Fruit fly (Drosophila melanogaster) whole organism, embryonic: ENCODE data around the gene CG13894.

Source experiments
- Atf-2 ChIP-seq: fragments of 200-800 bp; sonication (Bioruptor generic); optimal IDR thresholded peaks from 2 replicates; lab custom pipeline; 2016; ENCODE audit warnings: missing biosample characterization, missing genetic modification characterization
- Blimp-1 ChIP-seq: fragments of 200-800 bp; sonication (Bioruptor generic); optimal IDR thresholded peaks from 3 replicates; lab custom pipeline; 2018; ENCODE audit warnings: missing biosample characterization, missing genetic modification characterization, mild to moderate bottlenecking, moderate library complexity, missing genetic modification reagents
- CG10209 ChIP-seq: fragments of 200-800 bp; sonication (Bioruptor generic); optimal IDR thresholded peaks from 3 replicates; lab custom pipeline; 2017; ENCODE audit warnings: missing biosample characterization, mild to moderate bottlenecking, missing genetic modification characterization, missing genetic modification reagents
- CG10274 ChIP-seq: fragments of 200-800 bp; sonication (Bioruptor generic); optimal IDR thresholded peaks from 3 replicates; lab custom pipeline; 2017; ENCODE audit warnings: missing biosample characterization, mild to moderate bottlenecking, missing genetic modification characterization
- CG11093 ChIP-seq: fragments of 200-800 bp; sonication (Bioruptor generic); IDR thresholded peaks from 3 replicates; pipeline ENCODE4 v1.3.6; 2022; ENCODE audit warnings: missing biosample characterization, missing genetic modification characterization
- CG12071 ChIP-seq: fragments of 200-800 bp; sonication (Bioruptor generic); optimal IDR thresholded peaks from 3 replicates; lab custom pipeline; 2018; ENCODE audit warnings: missing biosample characterization, mild to moderate bottlenecking, missing genetic modification characterization
- CG1233 ChIP-seq: fragments of 200-800 bp; sonication (Bioruptor generic); optimal IDR thresholded peaks from 4 replicates; lab custom pipeline; 2018; ENCODE audit warnings: missing biosample characterization, mild to moderate bottlenecking, missing genetic modification characterization
- CG12769 ChIP-seq: fragments of 200-800 bp; sonication (Bioruptor generic); optimal IDR thresholded peaks from 2 replicates; lab custom pipeline; 2019; ENCODE audit warnings: missing biosample characterization, mild to moderate bottlenecking, missing genetic modification characterization, moderate library complexity
- CG1647 ChIP-seq: fragments of 200-800 bp; sonication (Bioruptor generic); optimal IDR thresholded peaks from 3 replicates; lab custom pipeline; 2016; ENCODE audit warnings: missing biosample characterization, missing genetic modification characterization
- CG17361 ChIP-seq: fragments of 200-800 bp; sonication (Bioruptor generic); IDR thresholded peaks from 3 replicates; pipeline ENCODE4 v1.3.6; 2022; ENCODE audit warnings: missing biosample characterization, missing genetic modification characterization
- CG2116 ChIP-seq: fragments of 200-800 bp; sonication (Bioruptor generic); optimal IDR thresholded peaks from 3 replicates; lab custom pipeline; 2018; ENCODE audit warnings: missing biosample characterization, mild to moderate bottlenecking, missing genetic modification characterization
- CG2202 ChIP-seq: fragments of 200-800 bp; sonication (Bioruptor generic); optimal IDR thresholded peaks from 2 replicates; lab custom pipeline; 2018; ENCODE audit warnings: missing biosample characterization, mild to moderate bottlenecking, missing genetic modification characterization
- CG3281 ChIP-seq: fragments of 200-800 bp; sonication (Bioruptor generic); optimal IDR thresholded peaks from 3 replicates; lab custom pipeline; 2017; ENCODE audit warnings: missing biosample characterization, mild to moderate bottlenecking, missing genetic modification characterization
- CG3838 ChIP-seq: fragments of 200-800 bp; sonication (Bioruptor generic); optimal IDR thresholded peaks from 3 replicates; lab custom pipeline; 2016; ENCODE audit warnings: missing biosample characterization, missing genetic modification characterization
- CG4282 ChIP-seq: fragments of 200-800 bp; sonication (Bioruptor generic); optimal IDR thresholded peaks from 2 replicates; lab custom pipeline; 2016; ENCODE audit warnings: missing biosample characterization, missing genetic modification characterization
- CG43689 ChIP-seq: fragments of 200-800 bp; sonication (Bioruptor generic); IDR thresholded peaks from 2 replicates; pipeline ENCODE4 v1.3.6; 2022; ENCODE audit warnings: missing biosample characterization, missing genetic modification characterization
- CG5245 ChIP-seq: fragments of 200-800 bp; sonication (Bioruptor generic); optimal IDR thresholded peaks from 3 replicates; lab custom pipeline; 2016; ENCODE audit warnings: missing biosample characterization, missing genetic modification characterization
- CG7271 ChIP-seq: fragments of 200-800 bp; sonication (Bioruptor generic); optimal IDR thresholded peaks from 2 replicates; lab custom pipeline; 2018; ENCODE audit warnings: missing biosample characterization, mild to moderate bottlenecking, missing genetic modification characterization, moderate library complexity
- CG9876 ChIP-seq: fragments of 200-800 bp; sonication (Bioruptor generic); optimal IDR thresholded peaks from 2 replicates; lab custom pipeline; 2016; ENCODE audit warnings: missing biosample characterization, missing genetic modification characterization
- Dll ChIP-seq: fragments of 200-800 bp; sonication (Bioruptor generic); IDR thresholded peaks from 4 replicates; pipeline ENCODE4 v1.3.6; 2022; ENCODE audit warnings: missing biosample characterization, missing genetic modification characterization; ENCODE audit not compliant: partially characterized antibody
- Doc2 ChIP-seq: fragments of 200-800 bp; sonication (Bioruptor generic); IDR thresholded peaks from 2 replicates; pipeline ENCODE4 v1.3.6; 2022; ENCODE audit warnings: missing biosample characterization, missing genetic modification characterization
- Hey ChIP-seq: fragments of 200-800 bp; sonication (Bioruptor generic); optimal IDR thresholded peaks from 3 replicates; lab custom pipeline; 2018; ENCODE audit warnings: missing biosample characterization, mild to moderate bottlenecking, missing genetic modification characterization
- MESR4 ChIP-seq: fragments of 200-800 bp; sonication (Bioruptor generic); optimal IDR thresholded peaks from 2 replicates; lab custom pipeline; 2018; ENCODE audit warnings: missing biosample characterization, mild to moderate bottlenecking, missing genetic modification characterization, moderate library complexity
- Myb ChIP-seq: fragments of 200-800 bp; sonication (Bioruptor generic); optimal IDR thresholded peaks from 2 replicates; lab custom pipeline; 2016; ENCODE audit warnings: missing biosample characterization, missing genetic modification characterization
- NfI ChIP-seq: fragments of 200-800 bp; sonication (Bioruptor generic); optimal IDR thresholded peaks from 3 replicates; lab custom pipeline; 2018; ENCODE audit warnings: missing biosample characterization, mild to moderate bottlenecking, missing genetic modification characterization, moderate library complexity
- Pdp1 ChIP-seq, 2 experiments: fragments of 200-800 bp; sonication (Bioruptor generic); optimal IDR thresholded peaks; 3 replicates each; lab custom pipeline; 2016; ENCODE audit warnings: missing biosample characterization in 2 of 2, missing genetic modification characterization in 2 of 2, mild to moderate bottlenecking in 1 of 2, moderate library complexity in 1 of 2
- Poxn ChIP-seq: fragments of 200-800 bp; sonication (Bioruptor generic); IDR thresholded peaks from 2 replicates; pipeline ENCODE4 v1.3.6; 2022; ENCODE audit warnings: missing biosample characterization, missing genetic modification characterization
- Scr ChIP-seq: fragments of 200-800 bp; sonication (Bioruptor generic); IDR thresholded peaks from 2 replicates; pipeline ENCODE4 v1.3.6; 2022; ENCODE audit warnings: missing biosample characterization, missing genetic modification characterization; ENCODE audit not compliant: partially characterized antibody
- Side ChIP-seq: fragments of 200-800 bp; sonication (Bioruptor generic); optimal IDR thresholded peaks from 2 replicates; lab custom pipeline; 2016; ENCODE audit warnings: missing biosample characterization, missing genetic modification characterization
- Sry-β ChIP-seq: fragments of 200-800 bp; sonication (Bioruptor generic); optimal IDR thresholded peaks from 2 replicates; lab custom pipeline; 2018; ENCODE audit warnings: missing biosample characterization, mild to moderate bottlenecking, missing genetic modification characterization, moderate library complexity
- ase ChIP-seq: fragments of 200-800 bp; sonication (Bioruptor generic); IDR thresholded peaks from 3 replicates; pipeline ENCODE4 v1.3.6; 2022; ENCODE audit warnings: missing biosample characterization, missing genetic modification characterization
- az2 ChIP-seq: fragments of 200-800 bp; sonication (Bioruptor generic); optimal IDR thresholded peaks from 3 replicates; lab custom pipeline; 2016; ENCODE audit warnings: missing biosample characterization, missing genetic modification characterization
- cad ChIP-seq: fragments of >200 bp; optimal IDR thresholded peaks from 2 replicates; lab custom pipeline; 2017; ENCODE audit warnings: missing biosample characterization, missing genetic modification characterization
- crc ChIP-seq: fragments of 200-800 bp; sonication (Bioruptor generic); optimal IDR thresholded peaks from 2 replicates; lab custom pipeline; 2016; ENCODE audit warnings: missing biosample characterization, missing genetic modification characterization
- fd102C ChIP-seq: fragments of 200-800 bp; sonication (Bioruptor generic); optimal IDR thresholded peaks from 2 replicates; lab custom pipeline; 2018; ENCODE audit warnings: missing biosample characterization, mild to moderate bottlenecking, missing genetic modification characterization, moderate library complexity
- fd64A ChIP-seq: fragments of 200-800 bp; sonication (Bioruptor generic); optimal IDR thresholded peaks from 3 replicates; lab custom pipeline; 2018; ENCODE audit warnings: missing biosample characterization, mild to moderate bottlenecking, missing genetic modification characterization
- fd96Cb ChIP-seq: fragments of 200-800 bp; sonication (Bioruptor generic); optimal IDR thresholded peaks from 2 replicates; lab custom pipeline; 2018; ENCODE audit warnings: missing biosample characterization, mild to moderate bottlenecking, missing genetic modification characterization, moderate library complexity
- gce ChIP-seq: fragments of 200-800 bp; sonication (Bioruptor generic); IDR thresholded peaks from 3 replicates; pipeline ENCODE4 v1.3.6; 2022; ENCODE audit warnings: missing biosample characterization, missing genetic modification characterization
- gsb-n ChIP-seq: fragments of 200-800 bp; sonication (Bioruptor generic); optimal IDR thresholded peaks from 3 replicates; lab custom pipeline; 2018; ENCODE audit warnings: missing biosample characterization, mild to moderate bottlenecking, missing genetic modification characterization
- her ChIP-seq: fragments of 200-800 bp; sonication (Bioruptor generic); optimal IDR thresholded peaks from 2 replicates; lab custom pipeline; 2016; ENCODE audit warnings: missing biosample characterization, missing genetic modification characterization
- odd ChIP-seq: fragments of 200-800 bp; sonication (Bioruptor generic); optimal IDR thresholded peaks from 2 replicates; lab custom pipeline; 2017; ENCODE audit warnings: missing biosample characterization, mild to moderate bottlenecking, missing genetic modification characterization
- pfk ChIP-seq: fragments of 200-800 bp; sonication (Bioruptor generic); optimal IDR thresholded peaks from 2 replicates; lab custom pipeline; 2018; ENCODE audit warnings: missing biosample characterization, mild to moderate bottlenecking, missing genetic modification characterization, moderate library complexity
- sima ChIP-seq: fragments of 200-800 bp; sonication (Bioruptor generic); optimal IDR thresholded peaks from 2 replicates; lab custom pipeline; 2016; ENCODE audit warnings: missing biosample characterization, missing genetic modification characterization
- slbo ChIP-seq: fragments of 200-800 bp; sonication (Bioruptor generic); IDR thresholded peaks from 2 replicates; pipeline ENCODE4 v1.3.6; 2022; ENCODE audit warnings: missing biosample characterization, missing genetic modification characterization
- sqz ChIP-seq: fragments of 200-800 bp; sonication (Bioruptor generic); optimal IDR thresholded peaks from 3 replicates; lab custom pipeline; 2018; ENCODE audit warnings: missing biosample characterization, mild to moderate bottlenecking, missing genetic modification characterization
- toy ChIP-seq: fragments of 200-800 bp; sonication (Bioruptor generic); IDR thresholded peaks from 2 replicates; pipeline ENCODE4 v1.3.6; 2022; ENCODE audit warnings: missing biosample characterization, missing genetic modification characterization
- trem ChIP-seq: fragments of 200-800 bp; optimal IDR thresholded peaks from 3 replicates; lab custom pipeline; 2019; ENCODE audit warnings: missing biosample characterization, mild to moderate bottlenecking, missing genetic modification characterization, moderate library complexity
- unpg ChIP-seq: fragments of 200-800 bp; sonication (Bioruptor generic); optimal IDR thresholded peaks from 3 replicates; lab custom pipeline; 2018; ENCODE audit warnings: missing biosample characterization, mild to moderate bottlenecking, missing genetic modification characterization, moderate library complexity
- vvl ChIP-seq: fragments of 200-800 bp; sonication (Bioruptor generic); IDR thresholded peaks from 2 replicates; pipeline ENCODE4 v1.3.6; 2022; ENCODE audit warnings: missing biosample characterization, missing genetic modification characterization
- yki ChIP-seq: fragments of >200 bp; optimal IDR thresholded peaks from 3 replicates; lab custom pipeline; 2018
- zfh1 ChIP-seq: fragments of 200-800 bp; sonication (Bioruptor generic); IDR thresholded peaks from 3 replicates; pipeline ENCODE4 v1.3.6; 2022; ENCODE audit warnings: missing biosample characterization, missing genetic modification characterization
- zfh2 ChIP-seq: fragments of 200-800 bp; sonication (Bioruptor generic); optimal IDR thresholded peaks from 2 replicates; lab custom pipeline; 2016; ENCODE audit warnings: missing biosample characterization, missing genetic modification characterization

Gene CG13894

dm6 chr3L:722386-722785 is 23.4 kb upstream of the CG13894 start (continued):
- TF ChIP-seq gce, result no peak
- no peak for TF ChIP-seq trem
- TF ChIP-seq Scr (GFP tag; lab: Robert Waterston, UW), result no peak
- no peak for TF ChIP-seq crc (GFP tag; lab: Kevin White, UChicago)
- no peak for TF ChIP-seq her (GFP tag; lab: Kevin White, UChicago)
- no peak for TF ChIP-seq ase (GFP tag; lab: Robert Waterston, UW)
- TF ChIP-seq Dll (GFP tag; lab: Robert Waterston, UW), result no peak
- peak; percentile 45; the same call in 1 of the 2 replicates for TF ChIP-seq slbo
- no peak for TF ChIP-seq CG4282 (GFP tag; lab: Kevin White, UChicago)
- no peak for TF ChIP-seq toy (GFP tag; lab: Robert Waterston, UW)
- no peak for TF ChIP-seq fd64A (GFP tag; lab: Kevin White, UChicago)
- TF ChIP-seq vvl (GFP tag; lab: Robert Waterston, UW), result peak; percentile 57; the same call in 1 of the 2 replicates
- TF ChIP-seq CG7271 (tag; lab: Kevin White, UChicago), result no peak
- no peak for TF ChIP-seq MESR4 (GFP tag; lab: Kevin White, UChicago)
- TF ChIP-seq CG1647 (GFP tag; lab: Kevin White, UChicago), result no peak
- no peak for TF ChIP-seq sima (GFP tag; lab: Kevin White, UChicago)
- no peak for TF ChIP-seq odd (GFP tag; lab: Kevin White, UChicago)
- peak; percentile 23 for TF ChIP-seq zfh2 (GFP tag; lab: Kevin White, UChicago)
- TF ChIP-seq Side (GFP tag; lab: Kevin White, UChicago), result no peak
- TF ChIP-seq CG9876 (GFP tag; lab: Kevin White, UChicago), result no peak
- TF ChIP-seq CG12071 (GFP tag; lab: Kevin White, UChicago), result peak; percentile 5
- TF ChIP-seq CG3281 (GFP tag; lab: Kevin White, UChicago), result no peak
- no peak for TF ChIP-seq gsb-n (tag; lab: Kevin White, UChicago)
- no peak for TF ChIP-seq CG10274 (GFP tag; lab: Kevin White, UChicago)
- TF ChIP-seq Doc2 (GFP tag; lab: Robert Waterston, UW), result no peak
- TF ChIP-seq pfk (GFP tag; lab: Kevin White, UChicago), result no peak
- TF ChIP-seq CG17361 (GFP tag; lab: Robert Waterston, UW), result no peak
- TF ChIP-seq az2, result no peak
- TF ChIP-seq CG43689 (GFP tag; lab: Robert Waterston, UW), result 0 out of 2 replicates have a peak, but pooled peaks have one; percentile 20
- no peak for TF ChIP-seq CG5245 (GFP tag; lab: Kevin White, UChicago)
- TF ChIP-seq fd102C, result no peak
- peak; percentile 3 for TF ChIP-seq CG12769 (tag; lab: Kevin White, UChicago)
- no peak for TF ChIP-seq cad
- peak; percentile 54; the same call in 1 of the 3 replicates for TF ChIP-seq zfh1 (GFP tag; lab: Robert Waterston, UW)
- no peak for TF ChIP-seq CG2116 (GFP tag; lab: Kevin White, UChicago)
- TF ChIP-seq CG10209 (GFP tag; lab: Kevin White, UChicago), result no peak
- TF ChIP-seq Poxn (GFP tag; lab: Robert Waterston, UW), result no peak
- no peak for TF ChIP-seq Blimp-1
- no peak for TF ChIP-seq NfI (GFP tag; lab: Kevin White, UChicago)
- no peak for TF ChIP-seq Atf-2 (GFP tag; lab: Kevin White, UChicago)
- TF ChIP-seq unpg (GFP tag; lab: Kevin White, UChicago), result peak; percentile 13
- no peak for TF ChIP-seq fd96Cb (tag; lab: Kevin White, UChicago)
- TF ChIP-seq Sry-β (GFP tag; lab: Kevin White, UChicago), result no peak
- TF ChIP-seq sqz (GFP tag; lab: Kevin White, UChicago), result peak; percentile 24
- no peak for TF ChIP-seq Hey (tag; lab: Kevin White, UChicago)
- no peak for TF ChIP-seq CG3838 (GFP tag; lab: Kevin White, UChicago)
- TF ChIP-seq yki (lab: Kevin White, UChicago), result no peak
- no peak for TF ChIP-seq CG1233
- no peak for TF ChIP-seq Pdp1 (GFP tag; optimal IDR thresholded peaks at IDR 0.05; lab: Kevin White, UChicago)
- TF ChIP-seq Myb, result no peak
- TF ChIP-seq CG11093 (GFP tag; lab: Robert Waterston, UW), result peak; percentile 53; the same call in 1 of the 3 replicates
- TF ChIP-seq CG2202 (tag; lab: Kevin White, UChicago), result no peak
